Worm (Caenorhabditis elegans) whole organism, young adult: ENCODE data around the gene cyp-33C2.

ENCODE experiments used
- B0019.2 ChIP-seq: fragments of 200-800 bp; sonication (Bioruptor generic); conservative IDR thresholded peaks from 2 replicates; pipeline ENCODE4 v1.3.6; 2022; ENCODE audit warnings: missing genetic modification reagents, missing genetic modification characterization, missing compliant biosample characterization
- C06A6.2 ChIP-seq: fragments of 200-800 bp; sonication (Bioruptor generic); conservative IDR thresholded peaks from 2 replicates; pipeline ENCODE4 v1.3.6; 2022; ENCODE audit warnings: missing genetic modification characterization, missing compliant biosample characterization
- F33H1.4 ChIP-seq: fragments of 200-800 bp; sonication (Bioruptor generic); IDR thresholded peaks from 2 replicates; pipeline ENCODE4 v1.3.6; 2022; ENCODE audit warnings: missing genetic modification reagents, missing genetic modification characterization, missing compliant biosample characterization
- F37B4.10 ChIP-seq: fragments of 200-800 bp; sonication (Bioruptor generic); IDR thresholded peaks from 2 replicates; pipeline ENCODE4 v1.3.6; 2022; ENCODE audit warnings: missing genetic modification characterization, missing compliant biosample characterization
- F49E8.2 ChIP-seq: sonication (generic microtip); optimal IDR thresholded peaks from 3 replicates; lab custom pipeline; 2017; ENCODE audit warnings: missing genetic modification characterization, mild to moderate bottlenecking, missing compliant biosample characterization, antibody characterized with exemption, moderate library complexity; ENCODE audit not compliant: insufficient read depth
- F52B5.7 ChIP-seq: sonication (generic microtip); optimal IDR thresholded peaks from 2 replicates; lab custom pipeline; 2016; ENCODE audit warnings: mild to moderate bottlenecking, missing genetic modification characterization, missing compliant biosample characterization
- F57C9.4 ChIP-seq: sonication (generic microtip); optimal IDR thresholded peaks from 2 replicates; lab custom pipeline; 2017; ENCODE audit warnings: mild to moderate bottlenecking, missing genetic modification characterization, missing compliant biosample characterization
- T07F8.4 ChIP-seq: sonication (generic microtip); optimal IDR thresholded peaks from 2 replicates; lab custom pipeline; 2016; ENCODE audit warnings: mild to moderate bottlenecking, missing genetic modification characterization, moderate library complexity, missing compliant biosample characterization
- T26A5.8 ChIP-seq: sonication (generic microtip); optimal IDR thresholded peaks from 2 replicates; lab custom pipeline; 2016; ENCODE audit warnings: missing genetic modification characterization, missing compliant biosample characterization
- Y56A3A.18 ChIP-seq: fragments of 200-800 bp; sonication (Bioruptor generic); IDR thresholded peaks from 2 replicates; pipeline ENCODE4 v1.3.6; 2022; ENCODE audit warnings: missing genetic modification reagents, missing genetic modification characterization, missing compliant biosample characterization
- Y79H2A.3 ChIP-seq: fragments of 200-800 bp; sonication (Bioruptor generic); conservative IDR thresholded peaks from 2 replicates; pipeline ENCODE4 v1.3.6; 2022; ENCODE audit warnings: missing genetic modification reagents, missing genetic modification characterization, missing compliant biosample characterization
- ZK185.1 ChIP-seq: sonication (generic microtip); optimal IDR thresholded peaks from 2 replicates; lab custom pipeline; 2016; ENCODE audit warnings: mild to moderate bottlenecking, missing genetic modification characterization, missing compliant biosample characterization; ENCODE audit not compliant: poor library complexity, severe bottlenecking
- aptf-3 ChIP-seq: fragments of 200-800 bp; sonication (Bioruptor generic); IDR thresholded peaks from 2 replicates; pipeline ENCODE4 v1.3.6; 2022; ENCODE audit warnings: missing genetic modification characterization, missing compliant biosample characterization
- atf-7 ChIP-seq: sonication (generic microtip); optimal IDR thresholded peaks from 2 replicates; lab custom pipeline; 2017; ENCODE audit warnings: mild to moderate bottlenecking, missing genetic modification characterization, missing compliant biosample characterization
- attf-5 ChIP-seq: fragments of 200-800 bp; sonication (Bioruptor generic); optimal IDR thresholded peaks from 2 replicates; lab custom pipeline; 2018; ENCODE audit warnings: mild to moderate bottlenecking, missing genetic modification characterization, missing compliant biosample characterization
- bed-2 ChIP-seq: fragments of 200-800 bp; sonication (Bioruptor generic); IDR thresholded peaks from 2 replicates; pipeline ENCODE4 v1.3.6; 2022; ENCODE audit warnings: missing genetic modification reagents, missing genetic modification characterization, missing compliant biosample characterization
- ceh-27 ChIP-seq: fragments of 200-800 bp; sonication (Bioruptor generic); optimal IDR thresholded peaks from 2 replicates; lab custom pipeline; 2018; ENCODE audit warnings: mild to moderate bottlenecking, missing genetic modification characterization, moderate library complexity, missing compliant biosample characterization
- dpl-1 ChIP-seq: fragments of 150-350 bp; optimal IDR thresholded peaks from 2 replicates; lab custom pipeline; 2014; ENCODE audit warnings: missing biosample characterization, missing genetic modification reagents, missing genetic modification characterization
- efl-1 ChIP-seq: fragments of 150-350 bp; optimal IDR thresholded peaks from 2 replicates; lab custom pipeline; 2014; ENCODE audit warnings: missing biosample characterization, missing genetic modification reagents, missing genetic modification characterization
- egl-18 ChIP-seq: fragments of 200-800 bp; sonication (Bioruptor generic); IDR thresholded peaks from 2 replicates; pipeline ENCODE4 v1.3.6; 2022; ENCODE audit warnings: missing genetic modification reagents, missing genetic modification characterization, missing compliant biosample characterization
- him-1 ChIP-seq: sonication (generic microtip); optimal IDR thresholded peaks from 2 replicates; lab custom pipeline; 2016; ENCODE audit warnings: missing genotype, missing genetic modification reagents, missing genetic modification characterization, missing compliant biosample characterization
- hmg-1.2 ChIP-seq: fragments of 200-800 bp; sonication (Bioruptor generic); IDR thresholded peaks from 2 replicates; pipeline ENCODE4 v1.3.6; 2022; ENCODE audit warnings: missing genetic modification reagents, missing genetic modification characterization, missing compliant biosample characterization
- hmg-20 ChIP-seq: fragments of 200-800 bp; sonication (Bioruptor generic); IDR thresholded peaks from 2 replicates; pipeline ENCODE4 v1.3.6; 2022; ENCODE audit warnings: missing genetic modification reagents, missing genetic modification characterization, missing compliant biosample characterization
- lin-26 ChIP-seq: fragments of 200-800 bp; sonication (Bioruptor generic); IDR thresholded peaks from 2 replicates; pipeline ENCODE4 v1.3.6; 2022; ENCODE audit warnings: missing genetic modification reagents, missing genetic modification characterization, missing compliant biosample characterization
- lin-40 ChIP-seq: sonication (generic microtip); optimal IDR thresholded peaks from 2 replicates; lab custom pipeline; 2016; ENCODE audit warnings: missing genetic modification characterization, mild to moderate bottlenecking, missing compliant biosample characterization, missing genotype, missing genetic modification reagents
- lin-54 ChIP-seq: fragments of 200-800 bp; sonication (Bioruptor generic); optimal IDR thresholded peaks from 2 replicates; lab custom pipeline; 2018; ENCODE audit warnings: mild to moderate bottlenecking, missing genetic modification characterization, missing compliant biosample characterization
- lsl-1 ChIP-seq: fragments of 200-800 bp; sonication (Bioruptor generic); optimal IDR thresholded peaks from 2 replicates; lab custom pipeline; 2018; ENCODE audit warnings: mild to moderate bottlenecking, missing genetic modification characterization, moderate library complexity, missing compliant biosample characterization
- madf-6 ChIP-seq: fragments of 200-800 bp; sonication (Bioruptor generic); IDR thresholded peaks from 2 replicates; pipeline ENCODE4 v1.3.6; 2022; ENCODE audit warnings: missing genetic modification reagents, missing genetic modification characterization, missing compliant biosample characterization
- mel-28 ChIP-seq: sonication (generic microtip); optimal IDR thresholded peaks from 2 replicates; lab custom pipeline; 2016; ENCODE audit warnings: borderline replicate concordance, mild to moderate bottlenecking, missing genetic modification characterization, missing compliant biosample characterization
- nfya-2 ChIP-seq: fragments of 200-800 bp; sonication (Bioruptor generic); IDR thresholded peaks from 2 replicates; pipeline ENCODE4 v1.3.6; 2022; ENCODE audit warnings: missing genetic modification reagents, missing genetic modification characterization, missing compliant biosample characterization
- nfyb-1 ChIP-seq: fragments of 200-800 bp; sonication (Bioruptor generic); IDR thresholded peaks from 2 replicates; pipeline ENCODE4 v1.3.6; 2022; ENCODE audit warnings: missing genetic modification reagents, missing genetic modification characterization, missing compliant biosample characterization
- nhr-27 ChIP-seq: fragments of 200-800 bp; sonication (Bioruptor generic); optimal IDR thresholded peaks from 2 replicates; lab custom pipeline; 2018; ENCODE audit warnings: mild to moderate bottlenecking, missing genetic modification characterization, moderate library complexity, missing compliant biosample characterization
- nhr-90 ChIP-seq: sonication (generic microtip); optimal IDR thresholded peaks from 2 replicates; lab custom pipeline; 2016; ENCODE audit warnings: missing genotype, mild to moderate bottlenecking, missing genetic modification characterization, missing compliant biosample characterization
- pha-4 ChIP-seq: fragments of 150-350 bp; sonication (generic microtip); optimal IDR thresholded peaks from 2 replicates; lab custom pipeline; 2014; ENCODE audit warnings: missing biosample characterization, missing genetic modification reagents, missing genetic modification characterization
- rcor-1 ChIP-seq: fragments of 200-800 bp; sonication (Bioruptor generic); IDR thresholded peaks from 2 replicates; pipeline ENCODE4 v1.3.6; 2022; ENCODE audit warnings: missing genetic modification reagents, missing genetic modification characterization, missing compliant biosample characterization
- repo-1 ChIP-seq: sonication (generic microtip); optimal IDR thresholded peaks from 2 replicates; lab custom pipeline; 2017; ENCODE audit warnings: mild to moderate bottlenecking, missing genetic modification characterization, missing compliant biosample characterization
- snpc-4 ChIP-seq, 5 experiments: fragments of 150-350 bp in 1 of 5; sonication (generic microtip) in 4 of 5; optimal IDR thresholded peaks; 2 replicates each; lab custom pipeline; 2014 to 2018; ENCODE audit warnings: missing genetic modification characterization in 5 of 5, missing biosample characterization in 3 of 5, antibody characterized with exemption in 2 of 5, mild to moderate bottlenecking in 2 of 5, missing compliant biosample characterization in 2 of 5, missing genotype in 2 of 5, moderate library complexity in 2 of 5, missing genetic modification reagents in 1 of 5
- tbp1 ChIP-seq: fragments of 200-800 bp; sonication (Bioruptor generic); optimal IDR thresholded peaks from 2 replicates; lab custom pipeline; 2018; ENCODE audit warnings: mild to moderate bottlenecking, missing genetic modification characterization, missing compliant biosample characterization
- tbx-9 ChIP-seq: sonication (generic microtip); optimal IDR thresholded peaks from 2 replicates; lab custom pipeline; 2016; ENCODE audit warnings: borderline replicate concordance, missing genetic modification characterization, inconsistent platforms, missing compliant biosample characterization
- xnd-1 ChIP-seq: sonication (generic microtip); optimal IDR thresholded peaks from 2 replicates; lab custom pipeline; 2016; ENCODE audit warnings: missing genotype, missing genetic modification reagents, missing genetic modification characterization, missing compliant biosample characterization
- zfh-2 ChIP-seq: fragments of 200-800 bp; sonication (Bioruptor generic); conservative IDR thresholded peaks from 2 replicates; pipeline ENCODE4 v1.3.6; 2022; ENCODE audit warnings: missing genetic modification reagents, missing genetic modification characterization, missing compliant biosample characterization
- ztf-6 ChIP-seq: fragments of 200-800 bp; sonication (Bioruptor generic); IDR thresholded peaks from 2 replicates; pipeline ENCODE4 v1.3.6; 2022; ENCODE audit warnings: missing genetic modification reagents, missing genetic modification characterization, missing compliant biosample characterization

The cyp-33C2 gene

ce11 chrV:2174465-2174864, 8.8 kb upstream of the cyp-33C2 start:
- no peak for TF ChIP-seq madf-6 (GFP tag; lab: Robert Waterston, UW)
- TF ChIP-seq C06A6.2 (GFP tag; lab: Robert Waterston, UW) = no peak
- TF ChIP-seq lin-40 (tag; lab: Kevin White, UChicago) = no peak

DNA sequence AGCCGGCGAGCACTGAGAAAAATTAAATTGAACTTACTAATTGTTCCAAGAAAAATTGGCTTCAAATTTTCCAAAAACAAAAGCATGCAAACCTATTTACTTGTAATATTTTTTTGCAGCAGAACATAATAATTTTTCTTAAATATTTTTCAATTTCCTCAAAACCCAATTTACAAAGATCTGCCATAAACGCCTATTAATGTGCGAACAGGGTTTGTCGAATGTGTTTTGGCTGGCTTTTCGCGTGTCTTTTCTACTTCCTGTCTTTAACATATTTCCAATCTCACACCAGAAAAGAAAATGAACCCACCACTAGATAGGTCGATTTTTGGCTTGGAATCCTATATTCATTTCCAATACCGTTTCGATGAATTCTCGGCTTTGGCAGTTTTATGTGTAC, 8.0 kb upstream of the cyp-33C2 start, which contains the start of gene C45H4.18:
Gene C45H4.18 (plus strand): TSS at position 301 of the 400 bp plus-strand sequence.
- TF ChIP-seq nhr-27 (no peak), egl-18 (GFP tag; lab: Robert Waterston, UW) (no peak), T26A5.8 (tag; lab: Kevin White, UChicago) (no peak), F52B5.7 (tag; lab: Kevin White, UChicago) (no peak), ztf-6 (GFP tag; lab: Robert Waterston, UW) (no peak), lsl-1 (GFP tag; lab: Kevin White, UChicago) (no peak), T07F8.4 (tag; lab: Kevin White, UChicago) (no peak), F49E8.2 (tag; lab: Kevin White, UChicago) (no peak), ZK185.1 (no peak), tbp1 (GFP tag; lab: Kevin White, UChicago) (no peak)

DNA sequence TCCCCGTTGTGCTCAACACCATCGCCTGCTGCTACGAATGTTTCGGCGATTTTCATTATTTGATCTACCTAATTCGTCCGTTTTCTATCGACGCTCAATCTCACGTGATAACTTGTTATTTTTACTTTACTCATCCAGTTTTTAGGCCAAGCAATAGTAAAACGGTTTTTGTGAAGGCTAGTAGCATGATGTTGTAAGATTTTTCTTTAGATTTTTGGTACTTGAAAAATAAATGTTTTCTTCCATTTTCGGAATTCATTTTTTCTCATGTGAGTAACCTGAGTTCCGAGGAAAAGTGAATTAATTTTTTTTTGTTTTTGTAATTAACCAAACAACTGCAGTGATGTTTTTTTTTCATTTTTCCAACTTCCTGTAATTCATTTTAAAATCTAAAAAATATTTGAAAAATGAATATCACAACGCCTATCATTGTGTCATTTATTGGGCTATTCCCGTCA, 6.0 kb upstream of the cyp-33C2 start, which contains the start of gene srbc-17:
Gene srbc-17 (plus strand): TSS at position 408 of the 458 bp plus-strand sequence.
- TF ChIP-seq aptf-3 (GFP tag; lab: Robert Waterston, UW) (no peak), nhr-90 (tag; lab: Kevin White, UChicago) (no peak), pha-4 (tag; lab: Kevin White, UChicago) (no peak), hmg-20 (no peak), lin-40 (tag; lab: Kevin White, UChicago) (no peak), snpc-4 (GFP tag; optimal IDR thresholded peaks at IDR 0.05; lab: Kevin White, UChicago) (no peak), snpc-4 (tag; optimal IDR thresholded peaks at IDR 0.05; lab: Kevin White, UChicago) (no peak), bed-2 (GFP tag; lab: Robert Waterston, UW) (no peak), lin-54 (GFP tag; lab: Kevin White, UChicago) (no peak), F37B4.10 (no peak), ZK185.1 (no peak), ceh-27 (GFP tag; lab: Kevin White, UChicago) (no peak), dpl-1 (no peak), nfyb-1 (GFP tag; lab: Robert Waterston, UW) (no peak), Y56A3A.18 (GFP tag; lab: Robert Waterston, UW) (no peak), attf-5 (GFP tag; lab: Kevin White, UChicago) (no peak), B0019.2 (GFP tag; lab: Robert Waterston, UW) (no peak), tbp1 (GFP tag; lab: Kevin White, UChicago) (no peak), F52B5.7 (tag; lab: Kevin White, UChicago) (no peak), mel-28 (tag; lab: Kevin White, UChicago) (no peak), F57C9.4 (tag; lab: Kevin White, UChicago) (no peak)
- TF ChIP-seq, all 124 proteins: peak for 0

- no peak for TF ChIP-seq F33H1.4 (GFP tag; lab: Robert Waterston, UW)
- TF ChIP-seq xnd-1 (tag; lab: Kevin White, UChicago) = no peak
Measured at ce11 chrV:2179214-2179613, 4.1 kb upstream of the cyp-33C2 start, which contains the start of gene cyp-33C1. Gene cyp-33C1 (plus strand): TSS chrV:2179514.

- TF ChIP-seq repo-1 = no peak
- TF ChIP-seq zfh-2 (GFP tag; lab: Robert Waterston, UW) = no peak
- TF ChIP-seq nhr-90 (tag; lab: Kevin White, UChicago) = no peak
- TF ChIP-seq Y79H2A.3 (GFP tag; lab: Robert Waterston, UW) = no peak
- no peak for TF ChIP-seq atf-7 (tag; lab: Kevin White, UChicago)
- TF ChIP-seq nfya-2 (GFP tag; lab: Robert Waterston, UW) = no peak
- no peak for TF ChIP-seq efl-1 (GFP tag; lab: Kevin White, UChicago)
- no peak for TF ChIP-seq rcor-1 (GFP tag; lab: Robert Waterston, UW)
- TF ChIP-seq tbx-9 (tag; lab: Kevin White, UChicago) = no peak
- TF ChIP-seq hmg-1.2 = no peak
- no peak for TF ChIP-seq him-1 (tag; lab: Kevin White, UChicago)
- TF ChIP-seq lin-26 (GFP tag; lab: Robert Waterston, UW) = no peak
Measured at ce11 chrV:2181738-2182137, 1.6 kb upstream of the cyp-33C2 start, which contains the start of gene srbc-16. Gene srbc-16 (plus strand): TSS chrV:2182038.
